Worm (Caenorhabditis elegans) whole organism, L3 larva: Measurements from ENCODE around the gene dph-7.

Experiments
- R02D3.7 ChIP-seq: fragments of 150-350 bp; optimal IDR thresholded peaks from 2 replicates; lab custom pipeline; 2014; ENCODE audit warnings: missing biosample characterization, missing genetic modification characterization
- ZK546.5 ChIP-seq: sonication (generic microtip); optimal IDR thresholded peaks from 2 replicates; lab custom pipeline; 2017; ENCODE audit warnings: missing biosample characterization, missing genetic modification characterization
- aly-2 ChIP-seq: fragments of 150-350 bp; optimal IDR thresholded peaks from 2 replicates; lab custom pipeline; 2014; ENCODE audit warnings: missing biosample characterization, missing genetic modification characterization
- ama-1 ChIP-seq: fragments of 150-350 bp; optimal IDR thresholded peaks from 2 replicates; lab custom pipeline; 2018
- ceh-16 ChIP-seq: sonication (generic microtip); optimal IDR thresholded peaks from 2 replicates; lab custom pipeline; 2017; ENCODE audit warnings: missing biosample characterization, missing genetic modification characterization
- ceh-28 ChIP-seq: fragments of 150-350 bp; optimal IDR thresholded peaks from 2 replicates; lab custom pipeline; 2014; ENCODE audit warnings: missing biosample characterization, missing genetic modification reagents, missing genetic modification characterization
- ceh-9 ChIP-seq: sonication (generic microtip); optimal IDR thresholded peaks from 2 replicates; lab custom pipeline; 2018; ENCODE audit warnings: missing biosample characterization, missing genetic modification characterization
- daf-12 ChIP-seq: fragments of 150-350 bp; optimal IDR thresholded peaks from 2 replicates; lab custom pipeline; 2014; ENCODE audit warnings: missing biosample characterization, missing genetic modification reagents, missing genetic modification characterization
- egl-5 ChIP-seq: fragments of 150-350 bp; optimal IDR thresholded peaks from 2 replicates; lab custom pipeline; 2017; ENCODE audit warnings: missing biosample characterization, missing genetic modification reagents, missing genetic modification characterization, inconsistent platforms
- elt-1 ChIP-seq: fragments of 150-350 bp; optimal IDR thresholded peaks from 2 replicates; lab custom pipeline; 2014; ENCODE audit warnings: missing biosample characterization, missing genetic modification characterization
- elt-2 ChIP-seq: sonication (generic microtip); optimal IDR thresholded peaks from 2 replicates; lab custom pipeline; 2016; ENCODE audit warnings: missing genetic modification reagents, mild to moderate bottlenecking, missing genetic modification characterization, missing compliant biosample characterization
- eor-1 ChIP-seq, 2 experiments: fragments of 150-350 bp; optimal IDR thresholded peaks; 2 replicates each; lab custom pipeline; 2014 to 2018; ENCODE audit warnings: missing biosample characterization in 2 of 2, missing genetic modification characterization in 2 of 2
- fkh-10 ChIP-seq: sonication (generic microtip); optimal IDR thresholded peaks from 2 replicates; lab custom pipeline; 2017; ENCODE audit warnings: missing biosample characterization, missing genetic modification reagents, missing genetic modification characterization
- fkh-2 ChIP-seq: fragments of 150-350 bp; optimal IDR thresholded peaks from 2 replicates; lab custom pipeline; 2014; ENCODE audit warnings: missing biosample characterization, missing genetic modification reagents, missing genetic modification characterization
- fos-1 ChIP-seq: fragments of 150-350 bp; optimal IDR thresholded peaks from 2 replicates; lab custom pipeline; 2014; ENCODE audit warnings: missing biosample characterization, missing genetic modification characterization
- hmg-11 ChIP-seq: sonication (generic microtip); optimal IDR thresholded peaks from 2 replicates; lab custom pipeline; 2016; ENCODE audit warnings: missing genetic modification characterization, missing compliant biosample characterization
- jun-1 ChIP-seq: fragments of 150-350 bp; optimal IDR thresholded peaks from 2 replicates; lab custom pipeline; 2014; ENCODE audit warnings: missing biosample characterization, missing genetic modification reagents, missing genetic modification characterization
- lin-15B ChIP-seq: fragments of 150-350 bp; optimal IDR thresholded peaks from 2 replicates; lab custom pipeline; 2014; ENCODE audit warnings: missing biosample characterization, missing genetic modification characterization
- lin-39 ChIP-seq: fragments of 150-350 bp; optimal IDR thresholded peaks from 2 replicates; lab custom pipeline; 2018; ENCODE audit warnings: missing biosample characterization, missing genetic modification reagents, missing genetic modification characterization
- lsy-12 ChIP-seq: sonication (generic microtip); optimal IDR thresholded peaks from 2 replicates; lab custom pipeline; 2016; ENCODE audit warnings: mild to moderate bottlenecking, missing genetic modification characterization, missing compliant biosample characterization
- mdl-1 ChIP-seq: fragments of 150-350 bp; optimal IDR thresholded peaks from 2 replicates; lab custom pipeline; 2014; ENCODE audit warnings: missing biosample characterization, missing genetic modification characterization
- mml-1 ChIP-seq: fragments of 150-350 bp; sonication (generic microtip); optimal IDR thresholded peaks from 3 replicates; lab custom pipeline; 2014; ENCODE audit warnings: missing biosample characterization, missing genetic modification characterization
- nfya-1 ChIP-seq: sonication (generic microtip); optimal IDR thresholded peaks from 2 replicates; lab custom pipeline; 2017; ENCODE audit warnings: missing genetic modification characterization, mild to moderate bottlenecking, missing compliant biosample characterization, antibody characterized with exemption, moderate library complexity; ENCODE audit not compliant: insufficient read depth
- nhr-12 ChIP-seq: fragments of 150-350 bp; optimal IDR thresholded peaks from 2 replicates; lab custom pipeline; 2014; ENCODE audit warnings: missing biosample characterization, missing genetic modification characterization
- nhr-23 ChIP-seq: fragments of 150-350 bp; optimal IDR thresholded peaks from 2 replicates; lab custom pipeline; 2014; ENCODE audit warnings: missing biosample characterization, missing genetic modification reagents, missing genetic modification characterization
- nhr-237 ChIP-seq: fragments of 150-350 bp; optimal IDR thresholded peaks from 2 replicates; lab custom pipeline; 2014; ENCODE audit warnings: missing biosample characterization, missing genetic modification characterization
- nhr-25 ChIP-seq: sonication (generic microtip); optimal IDR thresholded peaks from 2 replicates; lab custom pipeline; 2017; ENCODE audit warnings: missing biosample characterization, missing genetic modification characterization
- nhr-28 ChIP-seq: fragments of 150-350 bp; optimal IDR thresholded peaks from 2 replicates; lab custom pipeline; 2014; ENCODE audit warnings: missing biosample characterization, missing genetic modification characterization
- nhr-43 ChIP-seq: sonication (generic microtip); optimal IDR thresholded peaks from 2 replicates; lab custom pipeline; 2016; ENCODE audit warnings: mild to moderate bottlenecking, missing genetic modification characterization, missing compliant biosample characterization; ENCODE audit not compliant: poor library complexity, severe bottlenecking
- nhr-67 ChIP-seq: fragments of 150-350 bp; optimal IDR thresholded peaks from 2 replicates; lab custom pipeline; 2014; ENCODE audit warnings: missing biosample characterization, missing genetic modification characterization
- nhr-76 ChIP-seq: fragments of 150-350 bp; sonication (generic microtip); optimal IDR thresholded peaks from 5 replicates; lab custom pipeline; 2014; ENCODE audit warnings: missing biosample characterization, missing genetic modification characterization
- nhr-77 ChIP-seq: fragments of 150-350 bp; optimal IDR thresholded peaks from 2 replicates; lab custom pipeline; 2014; ENCODE audit warnings: missing biosample characterization, missing genetic modification characterization
- pqm-1 ChIP-seq: fragments of 150-350 bp; optimal IDR thresholded peaks from 2 replicates; lab custom pipeline; 2017; ENCODE audit warnings: missing biosample characterization, missing genetic modification characterization, inconsistent platforms
- sea-2 ChIP-seq: fragments of 150-350 bp; sonication (generic microtip); optimal IDR thresholded peaks from 4 replicates; lab custom pipeline; 2014; ENCODE audit warnings: missing biosample characterization, missing genetic modification reagents, missing genetic modification characterization
- skn-1 ChIP-seq: fragments of 150-350 bp; optimal IDR thresholded peaks from 2 replicates; lab custom pipeline; 2014; ENCODE audit warnings: missing biosample characterization, missing genetic modification characterization
- snpc-4 ChIP-seq: fragments of 150-350 bp; optimal IDR thresholded peaks from 2 replicates; lab custom pipeline; 2014; ENCODE audit warnings: missing biosample characterization, missing genetic modification characterization
- tbx-2 ChIP-seq: sonication (generic microtip); optimal IDR thresholded peaks from 2 replicates; lab custom pipeline; 2016; ENCODE audit warnings: mild to moderate bottlenecking, missing genetic modification characterization, missing compliant biosample characterization
- unc-39 ChIP-seq: sonication (generic microtip); optimal IDR thresholded peaks from 4 replicates; lab custom pipeline; 2017; ENCODE audit warnings: missing biosample characterization, missing genetic modification characterization
- unc-62 ChIP-seq: fragments of 150-350 bp; sonication (generic microtip); optimal IDR thresholded peaks from 4 replicates; lab custom pipeline; 2014; ENCODE audit warnings: missing biosample characterization, missing genetic modification reagents, missing genetic modification characterization
- ztf-11 ChIP-seq: fragments of 150-350 bp; optimal IDR thresholded peaks from 2 replicates; lab custom pipeline; 2014; ENCODE audit warnings: missing biosample characterization, missing genetic modification characterization

Gene dph-7

ce11 chrIII:13343562-13344139 is 28.7 kb downstream of the dph-7 start:
- TF ChIP-seq nhr-23 (tag; lab: Kevin White, UChicago), result no peak
- no peak for TF ChIP-seq unc-62 (GFP tag; lab: Kevin White, UChicago)
- no peak for TF ChIP-seq jun-1 (tag; lab: Kevin White, UChicago)
- no peak for TF ChIP-seq fos-1 (tag; lab: Kevin White, UChicago)
- no peak for TF ChIP-seq R02D3.7 (tag; lab: Kevin White, UChicago)
- TF ChIP-seq pqm-1 (tag; lab: Kevin White, UChicago), result no peak
- no peak for TF ChIP-seq ztf-11 (tag; lab: Kevin White, UChicago)
- TF ChIP-seq elt-2 (tag; lab: Kevin White, UChicago), result no peak
- no peak for TF ChIP-seq aly-2 (tag; lab: Kevin White, UChicago)
- no peak for TF ChIP-seq sea-2
- TF ChIP-seq mml-1, result no peak
- TF ChIP-seq nhr-28 (tag; lab: Kevin White, UChicago), result no peak
- TF ChIP-seq nhr-77 (tag; lab: Kevin White, UChicago), result no peak
- TF ChIP-seq nhr-67 (tag; lab: Kevin White, UChicago), result no peak
- TF ChIP-seq, all 47 proteins: peak for 0

- TF ChIP-seq unc-62 (GFP tag; lab: Kevin White, UChicago), result no peak
- no peak for TF ChIP-seq mdl-1
- peak; percentile 35 for TF ChIP-seq nhr-25 (tag; lab: Kevin White, UChicago)
- TF ChIP-seq aly-2 (tag; lab: Kevin White, UChicago), result no peak
- TF ChIP-seq egl-5, result no peak
- TF ChIP-seq mml-1, result no peak
- TF ChIP-seq R02D3.7 (tag; lab: Kevin White, UChicago), result no peak
- TF ChIP-seq ztf-11 (tag; lab: Kevin White, UChicago), result no peak
- TF ChIP-seq nhr-77 (tag; lab: Kevin White, UChicago), result no peak
- no peak for TF ChIP-seq nhr-76 (tag; lab: Kevin White, UChicago)
- TF ChIP-seq elt-1, result no peak
- TF ChIP-seq fos-1 (tag; lab: Kevin White, UChicago), result no peak
- no peak for TF ChIP-seq lin-39 (tag; lab: Kevin White, UChicago)
- no peak for TF ChIP-seq fkh-2 (tag; lab: Kevin White, UChicago)
- TF ChIP-seq ceh-16 (tag; lab: Kevin White, UChicago), result no peak
- no peak for TF ChIP-seq nhr-12 (tag; lab: Kevin White, UChicago)
- TF ChIP-seq ama-1 (lab: Kevin White, UChicago), result no peak
- peak; percentile 34 for TF ChIP-seq hmg-11
- TF ChIP-seq elt-2 (tag; lab: Kevin White, UChicago), result peak; percentile 56
- TF ChIP-seq jun-1 (tag; lab: Kevin White, UChicago), result no peak
- no peak for TF ChIP-seq ceh-28 (tag; lab: Kevin White, UChicago)
- no peak for TF ChIP-seq fkh-10
- TF ChIP-seq pqm-1 (tag; lab: Kevin White, UChicago), result no peak
- TF ChIP-seq eor-1 (tag; optimal IDR thresholded peaks at IDR 0.05; lab: Kevin White, UChicago), result no peak
- TF ChIP-seq unc-39 (tag; lab: Kevin White, UChicago), result no peak
- TF ChIP-seq skn-1 (tag; lab: Kevin White, UChicago), result peak; percentile 93
- TF ChIP-seq tbx-2 (tag; lab: Kevin White, UChicago), result no peak
- TF ChIP-seq ZK546.5 (tag; lab: Kevin White, UChicago), result no peak
- no peak for TF ChIP-seq nhr-67 (tag; lab: Kevin White, UChicago)
- TF ChIP-seq nfya-1, result peak; percentile 40
- TF ChIP-seq nhr-237 (tag; lab: Kevin White, UChicago), result no peak
- peak; percentile 0 for TF ChIP-seq lin-15B (tag; lab: Kevin White, UChicago)
- no peak for TF ChIP-seq nhr-43 (tag; lab: Kevin White, UChicago)
- no peak for TF ChIP-seq snpc-4 (tag; lab: Kevin White, UChicago)
- TF ChIP-seq, all 47 proteins: peak for 6
Measured at ce11 chrIII:13344538-13345136, 29.7 kb downstream of the dph-7 start, which contains the start of gene acaa-2. Gene acaa-2, plus strand, starts transcription at chrIII:13344937.

- TF ChIP-seq pqm-1 (tag; lab: Kevin White, UChicago), result no peak
- TF ChIP-seq nhr-67 (tag; lab: Kevin White, UChicago), result no peak
- TF ChIP-seq daf-12 (tag; lab: Kevin White, UChicago), result no peak
- peak; percentile 22 for TF ChIP-seq elt-2 (tag; lab: Kevin White, UChicago)
- TF ChIP-seq lsy-12, result peak; percentile 24
- no peak for TF ChIP-seq lin-39 (tag; lab: Kevin White, UChicago)
- no peak for TF ChIP-seq nhr-43 (tag; lab: Kevin White, UChicago)
- TF ChIP-seq ceh-9, result no peak
- no peak for TF ChIP-seq nhr-237 (tag; lab: Kevin White, UChicago)
- TF ChIP-seq ceh-28 (tag; lab: Kevin White, UChicago), result no peak
- TF ChIP-seq nhr-28 (tag; lab: Kevin White, UChicago), result no peak
- peak; percentile 11 for TF ChIP-seq hmg-11
- TF ChIP-seq nhr-23 (tag; lab: Kevin White, UChicago), result no peak
Measured at ce11 chrIII:13346785-13347184, 31.9 kb downstream of the dph-7 start, which contains the start of gene mtm-6. Gene mtm-6, plus strand, starts transcription at chrIII:13347085.
